Worm (Caenorhabditis elegans): Measurements from ENCODE around the gene acl-8.

acl-8 gene

ce11 chrV:6430526-6431371, 19.9 kb upstream of the acl-8 start:
- no peak for TF ChIP-seq swsn-7 (tag; optimal IDR thresholded peaks at IDR 0.05)
- no peak for TF ChIP-seq nhr-237 (tag; optimal IDR thresholded peaks at IDR 0.05)
- peak in 1 of 2 experiments; percentile 10 for TF ChIP-seq lsy-2 (tag; optimal IDR thresholded peaks at IDR 0.05)
- peak in 2 of 6 experiments; percentile 3 to 24 for TF ChIP-seq elt-3 (tag; optimal IDR thresholded peaks at IDR 0.05)
- TF ChIP-seq ets-5 (GFP tag; IDR thresholded peaks at IDR 0.05) = no peak
- TF ChIP-seq lin-14 (GFP tag; optimal IDR thresholded peaks at IDR 0.05) = peak; percentile 22
- no peak for TF ChIP-seq fkh-8 (tag; optimal IDR thresholded peaks at IDR 0.05)
- TF ChIP-seq unc-98 (GFP tag; IDR thresholded peaks at IDR 0.05) = no peak
- TF ChIP-seq fkh-10 (GFP tag; optimal IDR thresholded peaks at IDR 0.05) = no peak
- TF ChIP-seq blmp-1 (tag; optimal IDR thresholded peaks at IDR 0.05) = peak; percentile 92
- TF ChIP-seq ces-1 (GFP tag; optimal IDR thresholded peaks at IDR 0.05) = no peak
- no peak for TF ChIP-seq unc-30 (tag; optimal IDR thresholded peaks at IDR 0.05)
- no peak for TF ChIP-seq nhr-12 (tag; optimal IDR thresholded peaks at IDR 0.05)
- peak; percentile 15 for TF ChIP-seq rnt-1 (tag; optimal IDR thresholded peaks at IDR 0.05)
- TF ChIP-seq lin-15B (tag; optimal IDR thresholded peaks at IDR 0.05) = no peak
- no peak for TF ChIP-seq mef-2 (tag; optimal IDR thresholded peaks at IDR 0.05)
- TF ChIP-seq grh-1 (GFP tag; IDR thresholded peaks at IDR 0.05) = no peak
- TF ChIP-seq mab-9 (GFP tag; IDR thresholded peaks at IDR 0.05) = no peak
- no peak for TF ChIP-seq ztf-4 (tag; optimal IDR thresholded peaks at IDR 0.05)
- no peak for TF ChIP-seq C34B4.2 (tag; optimal IDR thresholded peaks at IDR 0.05)
- no peak for TF ChIP-seq ztf-11 (tag; optimal IDR thresholded peaks at IDR 0.05)
- TF ChIP-seq unc-62 (GFP tag; optimal IDR thresholded peaks at IDR 0.05) = no peak
- no peak for TF ChIP-seq tbx-2 (tag; optimal IDR thresholded peaks at IDR 0.05)
- TF ChIP-seq isw-1 (GFP tag; IDR thresholded peaks at IDR 0.05) = no peak
- TF ChIP-seq hpl-2 (GFP tag; optimal IDR thresholded peaks at IDR 0.05) = no peak
- no peak for TF ChIP-seq jun-1 (tag; optimal IDR thresholded peaks at IDR 0.05)
- TF ChIP-seq C16A3.4 (tag; optimal IDR thresholded peaks at IDR 0.05) = no peak
- no peak for TF ChIP-seq mep-1 (tag; optimal IDR thresholded peaks at IDR 0.05)
- TF ChIP-seq nhr-11 (tag; optimal IDR thresholded peaks at IDR 0.05) = no peak
- TF ChIP-seq skn-1 (tag; optimal IDR thresholded peaks at IDR 0.05) = no peak
- TF ChIP-seq ceh-8 (GFP tag; optimal IDR thresholded peaks at IDR 0.05) = no peak
- TF ChIP-seq sup-37 (GFP tag; optimal IDR thresholded peaks at IDR 0.05) = no peak
- no peak for TF ChIP-seq zag-1 (tag; optimal IDR thresholded peaks at IDR 0.05)
- TF ChIP-seq tlp-1 (tag; optimal IDR thresholded peaks at IDR 0.05) = no peak
- TF ChIP-seq hlh-17 (GFP tag; optimal IDR thresholded peaks at IDR 0.05; ENCODE audit: borderline replicate concordance) = no peak
- TF ChIP-seq lin-35 (GFP tag; optimal IDR thresholded peaks at IDR 0.05) = peak in 1 of 2 experiments; percentile 16
- no peak for TF ChIP-seq ceh-82 (tag; optimal IDR thresholded peaks at IDR 0.05)
- no peak for TF ChIP-seq dsc-1 (tag; optimal IDR thresholded peaks at IDR 0.05)
- TF ChIP-seq hlh-4 (tag; optimal IDR thresholded peaks at IDR 0.05) = no peak
- TF ChIP-seq nhr-84 (tag; optimal IDR thresholded peaks at IDR 0.05) = no peak
- TF ChIP-seq ama-1 (optimal IDR thresholded peaks at IDR 0.05) = no peak
- TF ChIP-seq lir-3 (tag; optimal IDR thresholded peaks at IDR 0.05; ENCODE audit: poor library complexity) = no peak
- no peak for TF ChIP-seq pax-3 (tag; optimal IDR thresholded peaks at IDR 0.05)
- no peak for TF ChIP-seq egl-27 (tag; optimal IDR thresholded peaks at IDR 0.05)
- no peak for TF ChIP-seq lin-39 (tag; optimal IDR thresholded peaks at IDR 0.05)
- no peak for TF ChIP-seq snpc-4 (tag; optimal IDR thresholded peaks at IDR 0.05)
- no peak for TF ChIP-seq xbp-1 (tag; optimal IDR thresholded peaks at IDR 0.05)
- TF ChIP-seq unc-130 (tag; optimal IDR thresholded peaks at IDR 0.05) = no peak
- no peak for TF ChIP-seq C04F5.9 (tag; optimal IDR thresholded peaks at IDR 0.05)
- no peak for TF ChIP-seq nhr-19 (GFP tag; conservative IDR thresholded peaks at IDR 0.05)
- TF ChIP-seq efl-1 (optimal IDR thresholded peaks at IDR 0.05) = no peak
- peak in 1 of 2 experiments; percentile 16 for TF ChIP-seq efl-1 (GFP tag; optimal IDR thresholded peaks at IDR 0.05 in 1 of 2)
- TF ChIP-seq pqm-1 (tag; optimal IDR thresholded peaks at IDR 0.05) = no peak
